Worm (Caenorhabditis elegans) whole organism, midembryonic: Measurements from ENCODE around the gene srx-68.

Experiments
- T22C8.4 ChIP-seq: fragments of 200-800 bp; sonication (Bioruptor generic); IDR thresholded peaks from 2 replicates; pipeline ENCODE4 v1.3.6; 2022; ENCODE audit warnings: missing genetic modification characterization, missing compliant biosample characterization
- cog-1 ChIP-seq: sonication (generic microtip); optimal IDR thresholded peaks from 2 replicates; lab custom pipeline; 2016; ENCODE audit warnings: missing genetic modification characterization, missing compliant biosample characterization
- flt-1 ChIP-seq: fragments of 200-800 bp; sonication (Bioruptor generic); IDR thresholded peaks from 2 replicates; pipeline ENCODE4 v1.3.6; 2022; ENCODE audit warnings: missing genetic modification characterization, missing compliant biosample characterization
- klf-2 ChIP-seq: fragments of 200-800 bp; sonication (Bioruptor generic); conservative IDR thresholded peaks from 2 replicates; pipeline ENCODE4 v1.3.6; 2022; ENCODE audit warnings: missing genetic modification reagents, missing genetic modification characterization, missing compliant biosample characterization
- med-1 ChIP-seq: sonication (generic microtip); optimal IDR thresholded peaks from 2 replicates; lab custom pipeline; 2017; ENCODE audit warnings: missing genetic modification characterization, mild to moderate bottlenecking, missing compliant biosample characterization, antibody characterized with exemption, missing genetic modification reagents; ENCODE audit not compliant: insufficient read depth
- ref-1 ChIP-seq: fragments of 200-800 bp; sonication (Bioruptor generic); conservative IDR thresholded peaks from 2 replicates; pipeline ENCODE4 v1.3.6; 2022; ENCODE audit warnings: missing genetic modification reagents, missing genetic modification characterization, missing compliant biosample characterization
- tab-1 ChIP-seq: fragments of 200-800 bp; sonication (Bioruptor generic); IDR thresholded peaks from 2 replicates; pipeline ENCODE4 v1.3.6; 2022; ENCODE audit warnings: missing genetic modification characterization, missing compliant biosample characterization
- ztf-23 ChIP-seq: fragments of 200-800 bp; sonication (Bioruptor generic); IDR thresholded peaks from 2 replicates; pipeline ENCODE4 v1.3.6; 2022; ENCODE audit warnings: missing genetic modification reagents, missing genetic modification characterization, missing compliant biosample characterization
- ztf-29 ChIP-seq: fragments of 200-800 bp; sonication (Bioruptor generic); IDR thresholded peaks from 2 replicates; pipeline ENCODE4 v1.3.6; 2022; ENCODE audit warnings: missing genetic modification reagents, missing genetic modification characterization, missing compliant biosample characterization

Gene srx-68

ce11 chrV:3886104-3886503, 26.5 kb upstream of the srx-68 start, which contains the start of gene nhr-124:
nhr-124 (minus strand) TSS chrV:3886204.
- no peak for TF ChIP-seq ztf-23
- no peak for TF ChIP-seq cog-1 (tag; lab: Kevin White, UChicago)
- no peak for TF ChIP-seq T22C8.4 (GFP tag; lab: Robert Waterston, UW)
- no peak for TF ChIP-seq klf-2 (GFP tag; lab: Robert Waterston, UW)
- no peak for TF ChIP-seq flt-1 (GFP tag; lab: Robert Waterston, UW)

DNA sequence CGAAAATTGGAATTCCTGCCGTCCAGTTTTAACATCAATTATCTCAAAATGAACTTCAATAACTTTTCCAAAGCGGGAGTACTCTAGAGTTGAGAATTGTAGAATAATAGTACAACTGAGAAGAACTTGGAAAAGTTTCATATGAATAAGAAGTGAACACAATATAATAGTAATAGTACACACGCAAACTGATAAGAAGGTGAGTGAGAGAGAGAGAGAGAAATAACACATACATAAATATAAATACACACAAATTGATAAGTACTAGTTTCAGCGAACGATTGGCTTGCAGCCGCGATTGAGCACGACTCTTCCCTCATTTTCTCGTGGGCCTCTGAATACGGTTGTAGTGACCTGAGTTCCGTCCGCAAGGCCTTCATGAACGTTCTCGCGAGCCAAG, 23.5 kb upstream of the srx-68 start, which contains the start of gene C17E7.13:
Gene C17E7.13 (minus strand): TSS at position 176 of the 400 bp plus-strand sequence.
- TF ChIP-seq med-1 (GFP tag; lab: Kevin White, UChicago) (no peak), klf-2 (GFP tag; lab: Robert Waterston, UW) (no peak), flt-1 (GFP tag; lab: Robert Waterston, UW) (no peak), ztf-29 (GFP tag; lab: Robert Waterston, UW) (no peak), ztf-23 (no peak), ref-1 (GFP tag; lab: Robert Waterston, UW) (no peak), cog-1 (tag; lab: Kevin White, UChicago) (no peak), T22C8.4 (GFP tag; lab: Robert Waterston, UW) (no peak), tab-1 (GFP tag; lab: Robert Waterston, UW) (no peak)

DNA sequence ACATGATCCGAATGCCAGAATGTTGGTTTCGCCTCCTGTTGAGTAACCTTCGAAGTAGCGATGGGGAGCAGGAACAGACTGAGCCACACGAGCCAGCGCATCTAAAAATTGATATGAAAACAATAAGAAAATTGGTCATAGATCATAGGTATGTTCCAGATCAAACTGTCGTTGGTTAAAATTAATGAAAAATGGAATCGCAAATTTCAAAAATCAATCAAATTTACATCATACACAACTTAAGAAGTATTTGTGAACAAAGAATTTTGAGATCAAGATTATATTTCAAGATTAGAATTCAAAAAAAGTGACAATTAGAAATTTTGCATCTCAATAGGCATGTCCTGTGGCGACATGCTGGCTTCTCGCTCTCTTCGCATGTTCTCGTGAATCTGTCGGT, 21.8 kb upstream of the srx-68 start, which contains the start of gene C17E7.9:
Gene C17E7.9 (minus strand): TSS at position 101 of the 400 bp plus-strand sequence.
- no peak for TF ChIP-seq klf-2 (GFP tag; lab: Robert Waterston, UW)
- no peak for TF ChIP-seq cog-1 (tag; lab: Kevin White, UChicago)
- no peak for TF ChIP-seq tab-1 (GFP tag; lab: Robert Waterston, UW)
- no peak for TF ChIP-seq flt-1 (GFP tag; lab: Robert Waterston, UW)
- no peak for TF ChIP-seq ref-1 (GFP tag; lab: Robert Waterston, UW)
- TF ChIP-seq med-1 (GFP tag; lab: Kevin White, UChicago): no peak

- TF ChIP-seq ztf-23 (no peak), cog-1 (tag; lab: Kevin White, UChicago) (no peak), ztf-29 (GFP tag; lab: Robert Waterston, UW) (no peak), med-1 (GFP tag; lab: Kevin White, UChicago) (no peak), ref-1 (GFP tag; lab: Robert Waterston, UW) (no peak), flt-1 (GFP tag; lab: Robert Waterston, UW) (no peak), klf-2 (GFP tag; lab: Robert Waterston, UW) (no peak), T22C8.4 (GFP tag; lab: Robert Waterston, UW) (no peak), tab-1 (GFP tag; lab: Robert Waterston, UW) (no peak)
Observed at ce11 chrV:3891919-3892318, 20.7 kb upstream of the srx-68 start, which contains the start of gene C17E7.12. C17E7.12 (minus strand) TSS chrV:3892019.

ce11 chrV:3892361-3892904, 20.1 kb upstream of the srx-68 start, which contains the start of gene C17E7.4:
C17E7.4 (plus strand) TSS chrV:3892854.
- TF ChIP-seq ztf-29 (GFP tag; lab: Robert Waterston, UW) (no peak), T22C8.4 (GFP tag; lab: Robert Waterston, UW) (no peak), ztf-23 (no peak), klf-2 (GFP tag; lab: Robert Waterston, UW) (no peak), tab-1 (GFP tag; lab: Robert Waterston, UW) (no peak), flt-1 (GFP tag; lab: Robert Waterston, UW) (no peak), cog-1 (tag; lab: Kevin White, UChicago) (no peak), ref-1 (GFP tag; lab: Robert Waterston, UW) (no peak), med-1 (GFP tag; lab: Kevin White, UChicago) (no peak)

DNA sequence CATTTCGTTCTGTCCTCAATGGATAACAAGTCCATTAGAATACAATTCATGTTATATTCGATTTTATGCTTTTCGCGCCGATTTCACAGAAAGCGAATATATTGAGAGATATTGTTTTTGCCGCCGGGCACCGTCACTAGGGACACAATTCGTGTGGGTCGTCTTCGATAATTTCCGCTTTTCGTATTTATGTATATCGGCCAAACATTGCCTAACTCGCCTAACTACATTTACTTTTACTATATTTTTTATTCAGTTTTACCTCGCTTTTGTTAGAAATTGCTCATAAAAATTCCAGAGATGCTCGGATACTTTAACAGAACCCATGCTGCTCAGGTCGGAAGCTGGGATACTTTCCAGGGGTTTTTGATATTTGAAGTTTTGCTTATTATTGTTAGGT, 17.9 kb upstream of the srx-68 start, which contains the start of gene sre-9:
Gene sre-9 (plus strand): TSS at position 301 of the 400 bp plus-strand sequence.
- TF ChIP-seq ztf-23 (no peak), cog-1 (tag; lab: Kevin White, UChicago) (no peak), flt-1 (GFP tag; lab: Robert Waterston, UW) (no peak), klf-2 (GFP tag; lab: Robert Waterston, UW) (no peak), med-1 (GFP tag; lab: Kevin White, UChicago) (no peak), ref-1 (GFP tag; lab: Robert Waterston, UW) (no peak), ztf-29 (GFP tag; lab: Robert Waterston, UW) (no peak)

- no peak for TF ChIP-seq tab-1 (GFP tag; lab: Robert Waterston, UW)
- no peak for TF ChIP-seq klf-2 (GFP tag; lab: Robert Waterston, UW)
- TF ChIP-seq med-1 (GFP tag; lab: Kevin White, UChicago): no peak
- no peak for TF ChIP-seq ztf-29 (GFP tag; lab: Robert Waterston, UW)
- TF ChIP-seq ref-1 (GFP tag; lab: Robert Waterston, UW): no peak
- TF ChIP-seq flt-1 (GFP tag; lab: Robert Waterston, UW): no peak
- no peak for TF ChIP-seq ztf-23
- no peak for TF ChIP-seq cog-1 (tag; lab: Kevin White, UChicago)
- no peak for TF ChIP-seq T22C8.4 (GFP tag; lab: Robert Waterston, UW)
Observed at ce11 chrV:3896018-3896417, 16.6 kb upstream of the srx-68 start.

ce11 chrV:3900102-3900501, 12.5 kb upstream of the srx-68 start, which contains the start of gene irld-22:
irld-22 (minus strand) TSS chrV:3900202.
- TF ChIP-seq cog-1 (tag; lab: Kevin White, UChicago) (no peak), ztf-29 (GFP tag; lab: Robert Waterston, UW) (no peak)

ce11 chrV:3902458-3903157, 10.0 kb upstream of the srx-68 start, which contains the start of the genes str-229 and srh-190:
str-229 (minus strand) TSS chrV:3902558.
srh-190 (plus strand) TSS chrV:3903107.
- no peak for TF ChIP-seq tab-1 (GFP tag; lab: Robert Waterston, UW)
- no peak for TF ChIP-seq ref-1 (GFP tag; lab: Robert Waterston, UW)
- TF ChIP-seq ztf-23: no peak
- TF ChIP-seq T22C8.4 (GFP tag; lab: Robert Waterston, UW): no peak
- no peak for TF ChIP-seq ztf-29 (GFP tag; lab: Robert Waterston, UW)
- no peak for TF ChIP-seq med-1 (GFP tag; lab: Kevin White, UChicago)
- no peak for TF ChIP-seq flt-1 (GFP tag; lab: Robert Waterston, UW)
- no peak for TF ChIP-seq klf-2 (GFP tag; lab: Robert Waterston, UW)
- no peak for TF ChIP-seq cog-1 (tag; lab: Kevin White, UChicago)
